Worm (Caenorhabditis elegans): Measurements from ENCODE around the gene col-150.

Gene col-150

DNA sequence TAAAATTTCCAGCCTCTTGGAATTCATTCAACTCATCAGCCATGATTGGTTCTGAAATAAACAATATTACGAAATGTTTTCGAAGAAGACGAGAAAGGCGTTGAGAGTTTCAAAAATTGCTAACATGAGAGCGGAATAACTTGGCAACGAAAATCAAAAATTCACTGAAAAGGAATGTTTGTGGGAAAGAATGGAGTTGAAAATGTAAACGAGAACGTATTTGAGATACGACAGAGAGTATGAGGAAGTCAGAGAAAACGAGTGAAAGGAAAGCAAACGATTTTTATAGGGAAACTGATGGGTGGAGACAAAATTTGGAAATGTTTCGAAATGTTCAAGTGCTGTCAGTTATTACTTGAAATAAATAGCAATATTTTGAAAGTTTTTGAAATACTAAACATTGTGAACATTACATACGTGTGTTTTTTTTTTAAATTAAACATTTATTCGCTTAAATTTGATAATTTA, 39.4 kb downstream of the col-150 start, which contains the start of gene rop-1:
Gene rop-1 (minus strand): TSS at position 51 of the 468 bp plus-strand sequence.
- no peak for TF ChIP-seq unc-62 (GFP tag; optimal IDR thresholded peaks at IDR 0.05)

DNA sequence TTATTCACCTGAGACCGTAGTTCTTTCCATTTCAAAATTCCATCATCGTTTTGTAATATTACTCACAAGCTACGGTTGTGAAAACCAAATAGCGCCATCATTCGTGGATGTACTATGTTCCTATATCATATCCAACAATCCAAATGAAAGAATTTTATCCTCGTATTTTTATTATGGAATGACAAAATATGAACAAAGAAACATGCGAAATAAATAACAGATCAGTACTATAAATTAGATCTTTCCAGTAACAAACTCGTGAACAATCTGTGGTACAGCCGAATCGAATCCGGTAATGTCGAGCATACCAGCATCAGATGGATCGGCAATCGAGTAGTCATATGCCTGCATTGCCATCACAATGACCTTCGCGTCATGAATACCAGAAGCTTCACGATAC, 41.8 kb downstream of the col-150 start:
- no peak for TF ChIP-seq unc-62 (GFP tag; optimal IDR thresholded peaks at IDR 0.05)

DNA sequence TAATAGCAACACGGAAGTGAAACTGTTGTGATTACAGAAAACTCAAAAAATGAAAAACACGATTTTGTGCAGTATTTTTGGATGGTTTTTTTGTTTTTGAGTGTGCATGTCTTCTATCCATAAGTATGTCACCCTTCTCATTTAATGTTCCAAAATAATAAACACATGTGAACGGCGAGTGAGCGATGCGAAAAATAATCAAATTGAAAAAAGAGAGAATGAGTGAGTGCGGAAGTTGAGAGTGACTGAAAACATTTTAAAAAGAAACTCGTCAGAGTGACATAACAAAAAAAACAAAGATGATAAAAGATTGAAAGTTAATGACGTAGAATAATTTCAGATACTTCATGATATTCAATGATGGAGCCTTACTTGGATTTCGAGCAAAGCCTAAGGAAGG, 44.9 kb downstream of the col-150 start:
- no peak for TF ChIP-seq unc-62 (GFP tag; optimal IDR thresholded peaks at IDR 0.05)

DNA sequence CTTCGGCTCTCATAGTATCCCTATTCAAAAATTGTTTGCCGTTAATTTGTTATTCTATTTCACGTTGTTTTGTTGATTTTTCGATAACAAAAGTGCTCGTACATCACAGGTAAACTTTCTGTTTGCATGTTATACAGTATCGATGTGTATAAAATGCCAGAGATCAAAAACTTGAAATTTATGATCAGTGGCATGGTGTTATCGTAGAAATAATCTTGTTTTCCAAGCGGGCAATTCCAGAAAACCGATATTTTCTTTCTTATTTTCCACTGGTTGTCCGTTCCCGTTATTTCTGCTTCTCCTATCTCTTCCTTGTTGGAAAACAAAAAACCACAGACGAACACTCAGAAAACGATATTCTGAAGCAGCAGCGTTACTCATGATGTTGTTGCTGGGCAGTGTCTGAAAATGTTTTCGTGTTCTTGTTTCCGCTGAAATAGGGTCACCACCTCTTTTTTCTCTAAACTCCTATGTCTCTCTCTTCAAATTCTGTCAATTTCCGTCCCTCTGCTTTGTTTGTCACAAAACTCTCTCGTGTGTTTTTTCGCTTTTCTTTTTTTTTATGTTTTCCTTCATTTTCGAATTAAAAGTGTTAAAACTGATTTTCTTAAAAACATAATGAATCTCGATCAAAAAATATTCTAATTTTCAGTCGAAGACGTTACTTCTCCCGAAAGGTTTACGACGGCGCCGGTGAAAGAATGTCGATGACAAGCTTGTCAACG, 46.0 kb downstream of the col-150 start, which contains the start of gene akt-1:
Gene akt-1 (plus strand): TSS at position 651 of the 725 bp plus-strand sequence.
- TF ChIP-seq unc-62 (GFP tag; optimal IDR thresholded peaks at IDR 0.05) = no peak

DNA sequence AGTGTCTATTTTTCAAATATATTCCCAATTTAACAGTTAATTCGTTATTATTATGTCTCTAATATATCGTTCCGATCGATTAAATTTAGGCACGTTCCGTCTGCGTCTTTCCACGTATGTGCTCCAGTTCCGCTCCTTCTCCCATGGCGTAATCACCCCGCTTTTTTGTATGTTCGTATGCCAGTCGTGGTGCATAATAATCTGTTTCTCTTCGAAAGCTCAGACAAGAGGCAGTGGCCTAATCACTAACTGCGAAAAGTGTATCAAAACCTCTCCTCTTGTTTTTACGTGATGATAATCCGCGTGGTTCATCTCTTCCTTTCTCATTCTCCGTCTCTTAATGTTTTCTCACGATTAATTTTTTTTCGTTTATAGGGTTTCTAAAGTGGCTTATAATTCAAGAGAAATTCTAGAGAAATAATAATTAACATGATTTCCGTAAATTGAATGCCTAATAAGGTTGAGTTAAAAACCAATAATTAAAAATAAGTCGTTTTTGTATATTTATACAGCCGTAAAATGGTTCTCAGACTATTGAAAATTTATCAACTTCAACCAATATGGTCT, 46.7 kb downstream of the col-150 start:
- no peak for TF ChIP-seq unc-62 (GFP tag; optimal IDR thresholded peaks at IDR 0.05)

DNA sequence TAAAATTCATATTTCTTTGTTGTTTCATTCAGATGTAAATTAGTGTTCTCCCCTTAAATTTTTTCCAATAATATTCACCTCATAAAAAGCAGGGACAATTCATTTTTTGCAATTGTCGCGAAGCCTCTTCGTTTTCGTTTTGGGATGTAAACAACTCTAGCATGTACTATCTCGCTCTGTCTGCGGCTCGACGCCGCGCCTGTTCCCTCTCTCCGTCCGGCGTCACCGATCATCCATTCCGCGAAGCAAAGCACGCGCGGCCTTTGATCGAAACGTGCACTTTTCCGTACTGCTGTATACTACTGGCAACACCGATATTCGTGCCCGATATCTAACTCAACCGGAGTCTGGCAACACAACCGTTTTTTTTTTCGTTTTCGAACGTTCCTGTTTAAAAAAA, 47.5 kb downstream of the col-150 start:
- no peak for TF ChIP-seq unc-62 (GFP tag; optimal IDR thresholded peaks at IDR 0.05)

DNA sequence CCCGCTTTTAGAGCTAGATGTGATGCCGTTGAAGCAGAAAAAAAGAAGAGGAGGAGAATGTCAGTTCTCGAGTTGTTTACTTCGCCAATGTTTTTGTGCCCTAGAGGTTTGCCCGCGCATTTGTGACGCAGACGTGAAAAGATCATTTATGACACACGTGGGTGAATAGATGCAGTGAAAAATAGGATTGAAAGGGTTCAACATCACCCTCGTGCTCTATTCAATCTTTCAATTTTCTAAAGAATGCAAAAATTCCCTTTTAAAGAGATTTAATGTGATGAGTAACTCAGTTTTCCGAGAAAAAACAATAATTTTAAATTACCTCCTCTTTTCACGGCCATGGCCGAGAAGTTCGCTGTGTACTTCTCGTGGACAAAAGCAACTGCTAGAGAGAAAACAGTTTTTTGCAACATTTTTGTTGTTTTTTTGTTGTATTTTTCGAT, 48.0 kb downstream of the col-150 start:
- TF ChIP-seq unc-62 (GFP tag; optimal IDR thresholded peaks at IDR 0.05) = no peak

DNA sequence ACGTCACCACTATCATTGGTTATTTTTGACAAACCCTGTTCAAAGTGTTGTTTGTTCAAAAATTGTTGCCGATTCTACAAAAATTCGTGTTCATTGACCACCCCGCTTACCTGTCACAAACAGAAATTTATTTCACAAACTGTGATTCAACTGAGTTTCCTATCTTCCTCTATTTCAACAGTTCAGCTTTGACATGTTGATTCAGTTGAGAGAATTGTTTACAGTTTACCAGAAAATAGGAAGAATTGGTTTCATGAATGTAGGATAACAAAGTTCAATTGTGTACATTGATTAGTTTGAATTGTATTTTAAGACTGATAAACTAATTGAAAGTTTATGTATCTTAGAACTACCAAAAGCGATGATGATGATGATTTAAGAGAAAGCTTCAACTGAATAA, 48.8 kb downstream of the col-150 start:
- TF ChIP-seq unc-62 (GFP tag; optimal IDR thresholded peaks at IDR 0.05) = no peak

DNA sequence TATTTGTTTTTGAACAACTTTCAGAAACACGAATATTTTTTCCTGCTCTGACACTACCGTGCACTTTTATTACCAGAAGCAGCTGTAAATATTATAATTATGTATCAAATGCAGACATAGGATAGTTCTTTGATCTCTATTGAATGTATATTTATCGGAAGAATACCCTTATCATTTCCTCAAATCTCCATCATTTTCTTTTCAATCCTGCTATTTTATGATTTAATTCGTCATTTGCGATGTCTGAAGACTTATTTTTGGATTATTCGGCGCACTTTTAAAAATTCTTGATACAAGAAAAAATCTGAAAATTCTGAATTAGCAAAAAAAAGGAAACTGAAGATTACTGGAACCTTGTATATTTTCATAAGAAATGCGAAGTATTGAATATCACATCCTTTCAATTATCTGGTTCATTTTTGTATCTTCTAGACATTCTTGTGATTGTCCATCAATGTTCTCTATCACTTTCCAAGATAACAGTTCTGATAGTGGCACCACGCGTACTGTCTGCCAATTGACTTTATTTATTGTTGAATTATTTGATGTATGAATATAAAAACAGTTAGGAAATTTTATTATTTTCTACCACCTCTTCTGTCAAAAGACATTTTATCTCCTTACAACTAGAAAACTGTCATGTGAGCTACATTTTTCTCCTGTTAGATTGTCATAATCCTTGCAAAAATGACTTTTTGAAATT, 50.3 kb downstream of the col-150 start:
- TF ChIP-seq unc-62 (GFP tag; optimal IDR thresholded peaks at IDR 0.05) = no peak
